Worm (Caenorhabditis elegans): ENCODE data around the gene fbxa-72.

Gene fbxa-72

ce11 chrV:660210-660609 is 16.3 kb downstream of the fbxa-72 start, which contains the start of gene F31F4.17 (continued):
- TF ChIP-seq nhr-28 (tag; optimal IDR thresholded peaks at IDR 0.05) (no peak), gei-8 (GFP tag; optimal IDR thresholded peaks at IDR 0.05) (no peak), ama-1 (optimal IDR thresholded peaks at IDR 0.05) (no peak), nhr-237 (tag; optimal IDR thresholded peaks at IDR 0.05) (no peak)

ce11 chrV:658140-658539 is 18.4 kb downstream of the fbxa-72 start:
- peak; percentile 59; the same call in 1 of the 2 replicates for TF ChIP-seq lim-7 (GFP tag; IDR thresholded peaks at IDR 0.05)

ce11 chrV:657678-658077 is 18.9 kb downstream of the fbxa-72 start, which contains the start of gene srh-246:
srh-246 (minus strand) TSS chrV:657778.
- TF ChIP-seq Y105C5A.15 (GFP tag; IDR thresholded peaks at IDR 0.05) = no peak
- no peak for TF ChIP-seq daf-19 (GFP tag; conservative IDR thresholded peaks at IDR 0.05)
- no peak for TF ChIP-seq nhr-77 (tag; optimal IDR thresholded peaks at IDR 0.05)

- TF ChIP-seq ces-1 (GFP tag; optimal IDR thresholded peaks at IDR 0.05) (no peak), zfp-3 (GFP tag; conservative IDR thresholded peaks at IDR 0.05) (no peak), unc-62 (GFP tag; optimal IDR thresholded peaks at IDR 0.05 in 1 of 2) (no peak), unc-62 (tag; optimal IDR thresholded peaks at IDR 0.05) (no peak), ceh-28 (tag; optimal IDR thresholded peaks at IDR 0.05) (no peak), Y105C5A.15 (GFP tag; IDR thresholded peaks at IDR 0.05) (no peak)
Measured at ce11 chrV:655823-656222, 20.7 kb downstream of the fbxa-72 start, which contains the start of gene srh-245. srh-245 (minus strand) TSS chrV:655923.

ce11 chrV:654402-654801 is 22.2 kb downstream of the fbxa-72 start, which contains the start of gene srj-6:
srj-6 (minus strand) TSS chrV:654502.
- TF ChIP-seq nhr-111 (GFP tag; optimal IDR thresholded peaks at IDR 0.05) = no peak
- TF ChIP-seq D1046.2 (GFP tag; IDR thresholded peaks at IDR 0.05) = no peak
- TF ChIP-seq nhr-10 (tag; optimal IDR thresholded peaks at IDR 0.05) = no peak
- TF ChIP-seq ceh-82 (tag; optimal IDR thresholded peaks at IDR 0.05) = no peak
- TF ChIP-seq Y5F2A.4 (GFP tag; optimal IDR thresholded peaks at IDR 0.05) = no peak
- no peak for TF ChIP-seq nhr-42 (GFP tag; IDR thresholded peaks at IDR 0.05)
- no peak for TF ChIP-seq skn-1 (tag; optimal IDR thresholded peaks at IDR 0.05)
- TF ChIP-seq nhr-41 (GFP tag; IDR thresholded peaks at IDR 0.05) = no peak
- TF ChIP-seq tag-97 (GFP tag; IDR thresholded peaks at IDR 0.05) = no peak
- TF ChIP-seq arid-1 (GFP tag; conservative IDR thresholded peaks at IDR 0.05) = no peak

- TF ChIP-seq dmd-9 (GFP tag; IDR thresholded peaks at IDR 0.05) (no peak), rbr-2 (tag; optimal IDR thresholded peaks at IDR 0.05) (no peak), daf-12 (tag; optimal IDR thresholded peaks at IDR 0.05) (no peak)
Measured at ce11 chrV:652940-653339, 23.6 kb downstream of the fbxa-72 start, which contains the start of gene srj-5. srj-5 (minus strand) TSS chrV:653040.

- no peak for TF ChIP-seq ama-1 (optimal IDR thresholded peaks at IDR 0.05)
- no peak for TF ChIP-seq lsy-2 (tag; optimal IDR thresholded peaks at IDR 0.05)
- no peak for TF ChIP-seq set-16 (GFP tag; IDR thresholded peaks at IDR 0.05)
- no peak for TF ChIP-seq Y105C5A.15 (GFP tag; IDR thresholded peaks at IDR 0.05)
- TF ChIP-seq dpl-1 (GFP tag; optimal IDR thresholded peaks at IDR 0.05) = no peak
- TF ChIP-seq zip-11 (GFP tag; IDR thresholded peaks at IDR 0.05) = no peak
- no peak for TF ChIP-seq nhr-42 (GFP tag; IDR thresholded peaks at IDR 0.05)
- TF ChIP-seq spr-1 (tag; optimal IDR thresholded peaks at IDR 0.05) = no peak
- TF ChIP-seq unc-62 (GFP tag; optimal IDR thresholded peaks at IDR 0.05 in 1 of 2) = no peak
- no peak for TF ChIP-seq unc-62 (tag; optimal IDR thresholded peaks at IDR 0.05)
- no peak for TF ChIP-seq ceh-62 (tag; optimal IDR thresholded peaks at IDR 0.05)
- TF ChIP-seq aly-2 (tag; optimal IDR thresholded peaks at IDR 0.05) = no peak
- no peak for TF ChIP-seq dmd-6 (GFP tag; IDR thresholded peaks at IDR 0.05)
- TF ChIP-seq aha-1 (tag) = no peak
- no peak for TF ChIP-seq cey-2 (tag; optimal IDR thresholded peaks at IDR 0.05; ENCODE audit: borderline replicate concordance, insufficient read depth)
- TF ChIP-seq ces-1 (GFP tag; optimal IDR thresholded peaks at IDR 0.05) = no peak
- TF ChIP-seq lin-15B (tag; optimal IDR thresholded peaks at IDR 0.05) = no peak
- TF ChIP-seq gei-8 (GFP tag; optimal IDR thresholded peaks at IDR 0.05) = no peak
- TF ChIP-seq lin-39 (tag; optimal IDR thresholded peaks at IDR 0.05) = no peak
Measured at ce11 chrV:646888-647287, 29.7 kb downstream of the fbxa-72 start, which contains the start of gene ugt-42. ugt-42 (plus strand) TSS chrV:647188.
